Worm (Caenorhabditis elegans): Measurements from ENCODE around the gene R09D1.13.

R09D1.13 gene

ce11 chrII:9445368-9445767 is at the start of gene R09D1.13:
Gene R09D1.13 (minus strand): TSS chrII:9445468.
- TF ChIP-seq ets-7 (tag; optimal IDR thresholded peaks at IDR 0.05): no peak

ce11 chrII:9493242-9494058 is 48.2 kb upstream of the R09D1.13 start:
- no peak for TF ChIP-seq ama-1 (optimal IDR thresholded peaks at IDR 0.05)
- TF ChIP-seq flt-1 (GFP tag; IDR thresholded peaks at IDR 0.05): no peak
- TF ChIP-seq sea-1 (GFP tag; conservative IDR thresholded peaks at IDR 0.05): no peak
- no peak for TF ChIP-seq ceh-36 (tag; optimal IDR thresholded peaks at IDR 0.05)
- TF ChIP-seq tbx-11 (GFP tag; IDR thresholded peaks at IDR 0.05): no peak
- TF ChIP-seq aly-1 (tag; optimal IDR thresholded peaks at IDR 0.05): no peak
- TF ChIP-seq ets-7 (tag; optimal IDR thresholded peaks at IDR 0.05): no peak

ce11 chrII:9491045-9491444 is 45.8 kb upstream of the R09D1.13 start:
- no peak for TF ChIP-seq pes-1 (GFP tag; IDR thresholded peaks at IDR 0.05)
- TF ChIP-seq B0310.2 (tag; optimal IDR thresholded peaks at IDR 0.05): no peak
- peak; percentile 64 for TF ChIP-seq hmg-4 (GFP tag; optimal IDR thresholded peaks at IDR 0.05)
- no peak for TF ChIP-seq scrt-1 (GFP tag; IDR thresholded peaks at IDR 0.05)
- TF ChIP-seq F13C5.2 (tag; optimal IDR thresholded peaks at IDR 0.05): no peak

ce11 chrII:9490589-9490988 is 45.3 kb upstream of the R09D1.13 start:
- no peak for TF ChIP-seq tbx-11 (GFP tag; IDR thresholded peaks at IDR 0.05)
- no peak for TF ChIP-seq hmbx-1 (tag; optimal IDR thresholded peaks at IDR 0.05)

- TF ChIP-seq ets-7 (tag; optimal IDR thresholded peaks at IDR 0.05) (no peak), ceh-36 (tag; optimal IDR thresholded peaks at IDR 0.05) (no peak), hmg-4 (GFP tag; optimal IDR thresholded peaks at IDR 0.05) (no peak)
Measured at ce11 chrII:9489922-9490321, 44.7 kb upstream of the R09D1.13 start.

- TF ChIP-seq hmbx-1 (tag; optimal IDR thresholded peaks at IDR 0.05): no peak
- TF ChIP-seq ceh-13 (GFP tag; optimal IDR thresholded peaks at IDR 0.05): no peak
- no peak for TF ChIP-seq ceh-36 (tag; optimal IDR thresholded peaks at IDR 0.05)
Measured at ce11 chrII:9487337-9487950, 42.2 kb upstream of the R09D1.13 start, which contains the start of gene T19H5.4. Gene T19H5.4 (minus strand): TSS chrII:9487387.

ce11 chrII:9485081-9485730 is 39.9 kb upstream of the R09D1.13 start:
- TF ChIP-seq tbx-11 (GFP tag; IDR thresholded peaks at IDR 0.05) (no peak), tra-4 (tag; optimal IDR thresholded peaks at IDR 0.05) (no peak), tbx-37 (GFP tag; conservative IDR thresholded peaks at IDR 0.05) (no peak), B0310.2 (tag; optimal IDR thresholded peaks at IDR 0.05) (no peak), pes-1 (GFP tag; IDR thresholded peaks at IDR 0.05) (no peak), sea-1 (GFP tag; conservative IDR thresholded peaks at IDR 0.05) (no peak), aly-1 (tag; optimal IDR thresholded peaks at IDR 0.05) (no peak), ama-1 (optimal IDR thresholded peaks at IDR 0.05) (no peak), ceh-36 (tag; optimal IDR thresholded peaks at IDR 0.05) (no peak), hmbx-1 (tag; optimal IDR thresholded peaks at IDR 0.05) (no peak), F13C5.2 (tag; optimal IDR thresholded peaks at IDR 0.05) (no peak), ets-7 (tag; optimal IDR thresholded peaks at IDR 0.05) (no peak)

ce11 chrII:9483342-9483741 is 38.1 kb upstream of the R09D1.13 start:
- TF ChIP-seq ama-1 (optimal IDR thresholded peaks at IDR 0.05) (no peak), tbx-37 (GFP tag; conservative IDR thresholded peaks at IDR 0.05) (no peak), hnd-1 (tag; optimal IDR thresholded peaks at IDR 0.05) (no peak), B0310.2 (tag; optimal IDR thresholded peaks at IDR 0.05) (no peak), aly-1 (tag; optimal IDR thresholded peaks at IDR 0.05) (no peak), scrt-1 (GFP tag; IDR thresholded peaks at IDR 0.05) (no peak), pes-1 (GFP tag; IDR thresholded peaks at IDR 0.05) (no peak), ceh-36 (tag; optimal IDR thresholded peaks at IDR 0.05) (no peak), hmbx-1 (tag; optimal IDR thresholded peaks at IDR 0.05) (no peak), flt-1 (GFP tag; IDR thresholded peaks at IDR 0.05) (no peak), tbx-11 (GFP tag; IDR thresholded peaks at IDR 0.05) (no peak), ets-7 (tag; optimal IDR thresholded peaks at IDR 0.05) (no peak), tra-4 (tag; optimal IDR thresholded peaks at IDR 0.05) (no peak), hmg-4 (GFP tag; optimal IDR thresholded peaks at IDR 0.05) (no peak), sea-1 (GFP tag; conservative IDR thresholded peaks at IDR 0.05) (no peak), ceh-13 (GFP tag; optimal IDR thresholded peaks at IDR 0.05) (no peak), F13C5.2 (tag; optimal IDR thresholded peaks at IDR 0.05) (no peak)

ce11 chrII:9482529-9482928 is 37.3 kb upstream of the R09D1.13 start:
- TF ChIP-seq flt-1 (GFP tag; IDR thresholded peaks at IDR 0.05) (no peak), scrt-1 (GFP tag; IDR thresholded peaks at IDR 0.05) (no peak), pes-1 (GFP tag; IDR thresholded peaks at IDR 0.05) (no peak), ama-1 (optimal IDR thresholded peaks at IDR 0.05) (no peak), tra-4 (tag; optimal IDR thresholded peaks at IDR 0.05) (no peak), hmg-4 (GFP tag; optimal IDR thresholded peaks at IDR 0.05) (no peak), hnd-1 (tag; optimal IDR thresholded peaks at IDR 0.05) (no peak), B0310.2 (tag; optimal IDR thresholded peaks at IDR 0.05) (no peak), sea-1 (GFP tag; conservative IDR thresholded peaks at IDR 0.05) (no peak), ceh-36 (tag; optimal IDR thresholded peaks at IDR 0.05) (no peak), tbx-37 (GFP tag; conservative IDR thresholded peaks at IDR 0.05) (no peak), ets-7 (tag; optimal IDR thresholded peaks at IDR 0.05) (no peak), hmbx-1 (tag; optimal IDR thresholded peaks at IDR 0.05) (no peak), F13C5.2 (tag; optimal IDR thresholded peaks at IDR 0.05) (no peak)
